Worm (Caenorhabditis elegans) whole organism, L1 larva: ENCODE measurements around the gene C14A4.8.

Experiments
- C04F5.9 ChIP-seq: sonication (generic microtip); optimal IDR thresholded peaks from 2 replicates; lab custom pipeline; 2016; ENCODE audit warnings: missing genetic modification characterization, missing compliant biosample characterization
- C34B4.2 ChIP-seq: sonication (generic microtip); optimal IDR thresholded peaks from 2 replicates; lab custom pipeline; 2017; ENCODE audit warnings: mild to moderate bottlenecking, missing genetic modification characterization, missing compliant biosample characterization
- Y116A8C.19 ChIP-seq: sonication (generic microtip); optimal IDR thresholded peaks from 2 replicates; lab custom pipeline; 2016; ENCODE audit warnings: missing compliant biosample characterization, missing genetic modification characterization, borderline replicate concordance
- aha-1 ChIP-seq: fragments of 150-350 bp; optimal IDR thresholded peaks from 2 replicates; lab custom pipeline; 2014; ENCODE audit warnings: missing biosample characterization, missing genetic modification characterization
- aly-2 ChIP-seq: fragments of 150-350 bp; optimal IDR thresholded peaks from 2 replicates; lab custom pipeline; 2014; ENCODE audit warnings: missing biosample characterization, missing genetic modification characterization
- blmp-1 ChIP-seq: fragments of 150-350 bp; optimal IDR thresholded peaks from 2 replicates; lab custom pipeline; 2014; ENCODE audit warnings: missing biosample characterization, missing genetic modification characterization
- ceh-8 ChIP-seq: fragments of 200-800 bp; sonication (Bioruptor generic); optimal IDR thresholded peaks from 2 replicates; lab custom pipeline; 2018; ENCODE audit warnings: mild to moderate bottlenecking, missing genetic modification characterization, moderate library complexity, missing compliant biosample characterization
- ceh-82 ChIP-seq, 3 experiments: fragments of 150-350 bp in 1 of 3; sonication (generic microtip) in 2 of 3; optimal IDR thresholded peaks; 2 replicates each; lab custom pipeline; 2014 to 2017; ENCODE audit warnings: missing biosample characterization in 3 of 3, missing genetic modification characterization in 3 of 3
- ceh-88 ChIP-seq: fragments of 200-800 bp; sonication (Bioruptor generic); IDR thresholded peaks from 2 replicates; pipeline ENCODE4 v1.3.6; 2022; ENCODE audit warnings: missing genetic modification characterization, missing compliant biosample characterization
- dpl-1 ChIP-seq, 3 experiments: fragments of 150-350 bp in 2 of 3; sonication (generic microtip) in 1 of 3; optimal IDR thresholded peaks; 2 replicates each; lab custom pipeline; 2014 to 2017; ENCODE audit warnings: missing biosample characterization in 3 of 3, missing genetic modification characterization in 3 of 3, missing genetic modification reagents in 3 of 3
- dsc-1 ChIP-seq: sonication (generic microtip); optimal IDR thresholded peaks from 2 replicates; lab custom pipeline; 2016; ENCODE audit warnings: mild to moderate bottlenecking, missing genetic modification characterization, missing compliant biosample characterization
- efl-1 ChIP-seq, 4 experiments: fragments of 150-350 bp; optimal IDR thresholded peaks in 3 of 4; peaks in 1 of 4; 1 replicate in 1 of 4; 2 replicates in 3 of 4; lab custom pipeline; 2014; ENCODE audit warnings: missing biosample characterization in 2 of 4, missing genetic modification characterization in 2 of 4, missing genetic modification reagents in 2 of 4
- efl-3 ChIP-seq: fragments of 200-800 bp; sonication (Bioruptor generic); optimal IDR thresholded peaks from 2 replicates; lab custom pipeline; 2018; ENCODE audit warnings: mild to moderate bottlenecking, missing genetic modification characterization, missing compliant biosample characterization
- egl-27 ChIP-seq, 2 experiments: fragments of 150-350 bp in 1 of 2; sonication (generic microtip); optimal IDR thresholded peaks; 3 replicates each; lab custom pipeline; 2017 to 2018; ENCODE audit warnings: missing biosample characterization in 2 of 2, missing genetic modification characterization in 2 of 2, missing genetic modification reagents in 2 of 2
- elt-2 ChIP-seq: sonication (generic microtip); optimal IDR thresholded peaks from 2 replicates; lab custom pipeline; 2016; ENCODE audit warnings: missing genetic modification characterization, mild to moderate bottlenecking, inconsistent platforms, missing compliant biosample characterization, missing genetic modification reagents
- ets-5 ChIP-seq: fragments of 200-800 bp; sonication (Bioruptor generic); IDR thresholded peaks from 2 replicates; pipeline ENCODE4 v1.3.6; 2022; ENCODE audit warnings: missing genetic modification characterization, missing compliant biosample characterization
- fkh-8 ChIP-seq: sonication (generic microtip); optimal IDR thresholded peaks from 2 replicates; lab custom pipeline; 2016; ENCODE audit warnings: mild to moderate bottlenecking, missing genetic modification characterization, missing compliant biosample characterization
- grh-1 ChIP-seq: fragments of 200-800 bp; sonication (Bioruptor generic); IDR thresholded peaks from 2 replicates; pipeline ENCODE4 v1.3.6; 2022; ENCODE audit warnings: missing genetic modification reagents, missing genetic modification characterization, missing compliant biosample characterization
- hlh-17 ChIP-seq: fragments of 200-800 bp; sonication (Bioruptor generic); optimal IDR thresholded peaks from 2 replicates; lab custom pipeline; 2018; ENCODE audit warnings: missing genetic modification characterization, mild to moderate bottlenecking, missing compliant biosample characterization, moderate library complexity, borderline replicate concordance
- hlh-4 ChIP-seq: sonication (generic microtip); optimal IDR thresholded peaks from 2 replicates; lab custom pipeline; 2016; ENCODE audit warnings: mild to moderate bottlenecking, missing genetic modification characterization, missing compliant biosample characterization
- irx-1 ChIP-seq: sonication (generic microtip); optimal IDR thresholded peaks from 2 replicates; lab custom pipeline; 2016; ENCODE audit warnings: missing genetic modification characterization, missing compliant biosample characterization
- isw-1 ChIP-seq: fragments of 200-800 bp; sonication (Bioruptor generic); IDR thresholded peaks from 2 replicates; pipeline ENCODE4 v1.3.6; 2022; ENCODE audit warnings: missing genetic modification characterization, missing compliant biosample characterization
- lin-15B ChIP-seq: fragments of 150-350 bp; sonication (generic microtip); optimal IDR thresholded peaks from 3 replicates; lab custom pipeline; 2014; ENCODE audit warnings: missing biosample characterization, missing genetic modification characterization
- lir-3 ChIP-seq: sonication (generic microtip); optimal IDR thresholded peaks from 2 replicates; lab custom pipeline; 2016; ENCODE audit warnings: mild to moderate bottlenecking, missing genetic modification characterization, moderate library complexity, missing compliant biosample characterization; ENCODE audit not compliant: poor library complexity
- mab-9 ChIP-seq: fragments of 200-800 bp; sonication (Bioruptor generic); IDR thresholded peaks from 2 replicates; pipeline ENCODE4 v1.3.6; 2022; ENCODE audit warnings: missing genetic modification reagents, missing genetic modification characterization, missing compliant biosample characterization
- mdl-1 ChIP-seq, 2 experiments: fragments of 150-350 bp; optimal IDR thresholded peaks; 2 replicates each; lab custom pipeline; 2014 to 2017; ENCODE audit warnings: missing biosample characterization in 2 of 2, missing genetic modification characterization in 2 of 2, inconsistent platforms in 1 of 2
- mef-2 ChIP-seq: fragments of 150-350 bp; optimal IDR thresholded peaks from 2 replicates; lab custom pipeline; 2014; ENCODE audit warnings: missing biosample characterization, missing genetic modification characterization
- mep-1 ChIP-seq: fragments of 150-350 bp; optimal IDR thresholded peaks from 2 replicates; lab custom pipeline; 2014; ENCODE audit warnings: missing biosample characterization, missing genetic modification characterization
- nhr-11 ChIP-seq: fragments of 150-350 bp; optimal IDR thresholded peaks from 2 replicates; lab custom pipeline; 2014; ENCODE audit warnings: missing biosample characterization, missing genetic modification characterization
- nhr-19 ChIP-seq: fragments of 200-800 bp; sonication (Bioruptor generic); conservative IDR thresholded peaks from 2 replicates; pipeline ENCODE4 v1.3.6; 2022; ENCODE audit warnings: missing genetic modification characterization, missing compliant biosample characterization
- nhr-237 ChIP-seq: fragments of 150-350 bp; optimal IDR thresholded peaks from 2 replicates; lab custom pipeline; 2014; ENCODE audit warnings: missing biosample characterization, missing genetic modification characterization
- nhr-28 ChIP-seq: fragments of 150-350 bp; optimal IDR thresholded peaks from 2 replicates; lab custom pipeline; 2014; ENCODE audit warnings: missing biosample characterization, missing genetic modification characterization
- nhr-47 ChIP-seq: sonication (generic microtip); optimal IDR thresholded peaks from 2 replicates; lab custom pipeline; 2016; ENCODE audit warnings: mild to moderate bottlenecking, missing genetic modification characterization, moderate library complexity, missing compliant biosample characterization
- nhr-71 ChIP-seq: sonication (generic microtip); optimal IDR thresholded peaks from 2 replicates; lab custom pipeline; 2016; ENCODE audit warnings: mild to moderate bottlenecking, missing genetic modification characterization, moderate library complexity, missing compliant biosample characterization
- nhr-76 ChIP-seq: sonication (generic microtip); optimal IDR thresholded peaks from 2 replicates; lab custom pipeline; 2017; ENCODE audit warnings: missing biosample characterization, missing genetic modification characterization
- nhr-90 ChIP-seq: sonication (generic microtip); optimal IDR thresholded peaks from 2 replicates; lab custom pipeline; 2016; ENCODE audit warnings: mild to moderate bottlenecking, missing genetic modification characterization, missing compliant biosample characterization; ENCODE audit not compliant: poor library complexity
- pag-3 ChIP-seq: sonication (generic microtip); optimal IDR thresholded peaks from 2 replicates; lab custom pipeline; 2017; ENCODE audit warnings: missing genetic modification characterization, mild to moderate bottlenecking, missing compliant biosample characterization, antibody characterized with exemption, borderline replicate concordance; ENCODE audit not compliant: insufficient read depth
- pqm-1 ChIP-seq: sonication (generic microtip); optimal IDR thresholded peaks from 3 replicates; lab custom pipeline; 2017; ENCODE audit warnings: missing biosample characterization, missing genetic modification characterization
- rnt-1 ChIP-seq: sonication (generic microtip); optimal IDR thresholded peaks from 2 replicates; lab custom pipeline; 2016; ENCODE audit warnings: mild to moderate bottlenecking, missing genetic modification characterization, moderate library complexity, missing compliant biosample characterization
- skn-1 ChIP-seq: fragments of 150-350 bp; optimal IDR thresholded peaks from 2 replicates; lab custom pipeline; 2014; ENCODE audit warnings: missing biosample characterization, missing genetic modification characterization
- sptf-1 ChIP-seq: fragments of 150-350 bp; optimal IDR thresholded peaks from 2 replicates; lab custom pipeline; 2014; ENCODE audit warnings: missing biosample characterization, missing genetic modification characterization
- tbx-2 ChIP-seq: sonication (generic microtip); optimal IDR thresholded peaks from 2 replicates; lab custom pipeline; 2016; ENCODE audit warnings: missing genetic modification characterization, missing compliant biosample characterization
- tlp-1 ChIP-seq: fragments of 150-350 bp; optimal IDR thresholded peaks from 2 replicates; lab custom pipeline; 2014; ENCODE audit warnings: missing biosample characterization, missing genetic modification characterization
- unc-30 ChIP-seq: sonication (generic microtip); optimal IDR thresholded peaks from 2 replicates; lab custom pipeline; 2017; ENCODE audit warnings: missing biosample characterization, missing genetic modification characterization
- unc-98 ChIP-seq: fragments of 200-800 bp; sonication (Bioruptor generic); IDR thresholded peaks from 2 replicates; pipeline ENCODE4 v1.3.6; 2022; ENCODE audit warnings: missing genetic modification characterization, missing compliant biosample characterization
- vab-15 ChIP-seq: sonication (generic microtip); optimal IDR thresholded peaks from 2 replicates; lab custom pipeline; 2017; ENCODE audit warnings: missing genotype, mild to moderate bottlenecking, missing genetic modification characterization, missing compliant biosample characterization
- zag-1 ChIP-seq: fragments of 150-350 bp; optimal IDR thresholded peaks from 2 replicates; lab custom pipeline; 2014; ENCODE audit warnings: missing biosample characterization, missing genetic modification characterization
- zip-4 ChIP-seq: fragments of 200-800 bp; sonication (Bioruptor generic); optimal IDR thresholded peaks from 2 replicates; lab custom pipeline; 2018; ENCODE audit warnings: mild to moderate bottlenecking, missing genetic modification characterization, moderate library complexity, missing compliant biosample characterization
- ztf-11 ChIP-seq, 2 experiments: sonication (generic microtip); optimal IDR thresholded peaks; 2 replicates each; lab custom pipeline; 2016 to 2017; ENCODE audit warnings: missing genetic modification characterization in 2 of 2, missing biosample characterization in 1 of 2, missing compliant biosample characterization in 1 of 2
- ztf-4 ChIP-seq: fragments of 150-350 bp; optimal IDR thresholded peaks from 2 replicates; lab custom pipeline; 2014; ENCODE audit warnings: missing biosample characterization, missing genetic modification characterization

Gene C14A4.8

DNA sequence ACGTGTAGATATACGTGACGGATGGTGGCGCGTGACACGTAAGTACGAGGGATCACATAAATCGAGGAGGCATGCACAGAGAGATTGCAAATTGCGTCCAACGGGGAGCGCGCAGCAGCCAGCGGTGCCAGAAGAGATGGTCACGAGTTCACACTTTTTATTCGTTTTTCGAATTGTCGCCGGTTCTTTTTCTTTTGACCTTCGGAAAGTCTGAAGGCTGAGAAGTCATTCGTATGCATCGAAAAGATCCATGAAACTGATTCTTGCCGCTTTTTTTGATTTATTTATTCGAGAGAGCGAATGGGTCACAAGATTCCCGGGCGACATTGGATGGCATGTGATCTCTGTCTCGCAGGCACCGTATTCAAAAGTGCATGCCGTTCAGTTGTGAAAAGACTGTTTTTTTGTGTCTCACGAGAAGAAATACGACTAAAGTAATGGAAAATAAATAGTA lies 39.0 kb downstream of the C14A4.8 start (continued):
- TF ChIP-seq aha-1 (tag; lab: Kevin White, UChicago) (peak; percentile 87), ceh-88 (GFP tag; lab: Robert Waterston, UW) (peak; percentile 80), efl-3 (GFP tag; lab: Kevin White, UChicago) (peak; percentile 69), dpl-1 (GFP tag; optimal IDR thresholded peaks at IDR 0.05; lab: Kevin White, UChicago) (peak; percentile 47 to 65 (median 58)), mab-9 (GFP tag; lab: Robert Waterston, UW) (peak; percentile 87), lin-15B (tag; lab: Kevin White, UChicago) (no peak), grh-1 (GFP tag; lab: Robert Waterston, UW) (peak; percentile 45), ceh-82 (tag; optimal IDR thresholded peaks at IDR 0.05; lab: Kevin White, UChicago) (peak; percentile 12 to 56 (median 37)), skn-1 (tag; lab: Kevin White, UChicago) (peak; percentile 45), fkh-8 (tag; lab: Kevin White, UChicago) (peak; percentile 60), egl-27 (tag; optimal IDR thresholded peaks at IDR 0.05; lab: Kevin White, UChicago) (no peak), zip-4 (GFP tag; lab: Kevin White, UChicago) (peak; percentile 53), C04F5.9 (tag; lab: Kevin White, UChicago) (peak; percentile 22), nhr-90 (tag; lab: Kevin White, UChicago) (peak; percentile 79)

ce11 chrII:10558345-10558744 lies 39.6 kb downstream of the C14A4.8 start:
- TF ChIP-seq unc-30 = no peak
- no peak for TF ChIP-seq vab-15 (tag; lab: Kevin White, UChicago)
- no peak for TF ChIP-seq C34B4.2 (tag; lab: Kevin White, UChicago)
- no peak for TF ChIP-seq zag-1 (tag; lab: Kevin White, UChicago)
- TF ChIP-seq pqm-1 (tag; lab: Kevin White, UChicago) = no peak
- peak in 1 of 2 experiments; percentile 87 for TF ChIP-seq mdl-1 (tag; optimal IDR thresholded peaks at IDR 0.05; lab: Kevin White, UChicago)
- TF ChIP-seq lir-3 = peak; percentile 45
- no peak for TF ChIP-seq tbx-2 (tag; lab: Kevin White, UChicago)
- TF ChIP-seq nhr-11 = peak; percentile 1
- TF ChIP-seq hlh-4 (tag; lab: Kevin White, UChicago) = no peak
- TF ChIP-seq sptf-1 (tag; lab: Kevin White, UChicago) = no peak
- TF ChIP-seq nhr-28 = no peak
- TF ChIP-seq hlh-17 (GFP tag; lab: Kevin White, UChicago) = no peak
- TF ChIP-seq Y116A8C.19 (tag; lab: Kevin White, UChicago) = no peak
- no peak for TF ChIP-seq ets-5 (GFP tag; lab: Robert Waterston, UW)
- no peak for TF ChIP-seq tlp-1 (tag; lab: Kevin White, UChicago)
- TF ChIP-seq ztf-11 (tag; optimal IDR thresholded peaks at IDR 0.05; lab: Kevin White, UChicago) = no peak
- no peak for TF ChIP-seq grh-1 (GFP tag; lab: Robert Waterston, UW)
- TF ChIP-seq isw-1 (GFP tag; lab: Robert Waterston, UW) = no peak
- no peak for TF ChIP-seq dsc-1 (tag; lab: Kevin White, UChicago)
- TF ChIP-seq mep-1 (tag; lab: Kevin White, UChicago) = peak; percentile 18
- TF ChIP-seq blmp-1 (tag; lab: Kevin White, UChicago) = no peak
- TF ChIP-seq unc-98 (GFP tag; lab: Robert Waterston, UW) = no peak
- TF ChIP-seq elt-2 (tag; lab: Kevin White, UChicago) = no peak
- TF ChIP-seq aly-2 (tag; lab: Kevin White, UChicago) = no peak
- TF ChIP-seq ztf-4 (tag; lab: Kevin White, UChicago) = peak; percentile 14
- no peak for TF ChIP-seq nhr-47 (tag; lab: Kevin White, UChicago)
- no peak for TF ChIP-seq nhr-237
- TF ChIP-seq rnt-1 (tag; lab: Kevin White, UChicago) = peak; percentile 85
- no peak for TF ChIP-seq mef-2 (tag; lab: Kevin White, UChicago)
- TF ChIP-seq efl-1 (optimal IDR thresholded peaks at IDR 0.05; lab: Kevin White, UChicago) = peak in 1 of 2 experiments; percentile 3
- TF ChIP-seq efl-1 (GFP tag; optimal IDR thresholded peaks at IDR 0.05 in 1 of 2; lab: Kevin White, UChicago) = peak in 1 of 2 experiments; percentile 89
- no peak for TF ChIP-seq irx-1 (tag; lab: Kevin White, UChicago)
- TF ChIP-seq pag-3 = no peak
- TF ChIP-seq nhr-76 (tag; lab: Kevin White, UChicago) = no peak
- TF ChIP-seq efl-3 (GFP tag; lab: Kevin White, UChicago) = no peak
- no peak for TF ChIP-seq ceh-8
- TF ChIP-seq nhr-19 = peak; percentile 34; the same call in 1 of the 2 replicates
- TF ChIP-seq nhr-71 = peak; percentile 37
